Fruit fly (Drosophila melanogaster): ENCODE measurements around the gene CG9396.

Gene CG9396

dm6 chr3R:9605084-9605483 is 33.7 kb upstream of the CG9396 start (continued):
- TF ChIP-seq ken (GFP tag; IDR thresholded peaks at IDR 0.05): no peak
- no peak for TF ChIP-seq dati (GFP tag; IDR thresholded peaks at IDR 0.05)
- TF ChIP-seq CG15011 (GFP tag; optimal IDR thresholded peaks at IDR 0.05): no peak
- peak; percentile 54; the same call in 1 of the 3 replicates for TF ChIP-seq otp (GFP tag; IDR thresholded peaks at IDR 0.05)
- TF ChIP-seq lilli (GFP tag; optimal IDR thresholded peaks at IDR 0.05): peak; percentile 34
- peak; percentile 66 for TF ChIP-seq CG15696 (tag; optimal IDR thresholded peaks at IDR 0.05)
- TF ChIP-seq Hsf (GFP tag; optimal IDR thresholded peaks at IDR 0.05): peak; percentile 21
- TF ChIP-seq Blimp-1 (GFP tag; optimal IDR thresholded peaks at IDR 0.05): peak; percentile 67
- no peak for TF ChIP-seq Sry-δ (GFP tag; optimal IDR thresholded peaks at IDR 0.05)
- TF ChIP-seq CG8359 (GFP tag; optimal IDR thresholded peaks at IDR 0.05; ENCODE audit: borderline replicate concordance): peak; percentile 42
- TF ChIP-seq hbn (GFP tag; IDR thresholded peaks at IDR 0.05; ENCODE audit: partially characterized antibody): no peak
- peak; percentile 23 for TF ChIP-seq CG2678 (tag; optimal IDR thresholded peaks at IDR 0.05)
- peak; percentile 49 for TF ChIP-seq CG30431 (GFP tag; optimal IDR thresholded peaks at IDR 0.05)
- TF ChIP-seq pan (optimal IDR thresholded peaks at IDR 0.05): no peak
- TF ChIP-seq pan (GFP tag; optimal IDR thresholded peaks at IDR 0.05 in 1 of 2, IDR thresholded peaks at IDR 0.05 in 1 of 2): peak in 1 of 2 experiments; percentile 47
- peak; percentile 55; the same call in 1 of the 2 replicates for TF ChIP-seq CG6689 (GFP tag; IDR thresholded peaks at IDR 0.05)
- TF ChIP-seq jumu (GFP tag; optimal IDR thresholded peaks at IDR 0.05): peak; percentile 35
- peak; percentile 54 for TF ChIP-seq CG6254 (GFP tag; optimal IDR thresholded peaks at IDR 0.05)
- TF ChIP-seq lola (GFP tag; optimal IDR thresholded peaks at IDR 0.05): peak in 1 of 3 experiments; percentile 71
- no peak for TF ChIP-seq Trl (optimal IDR thresholded peaks at IDR 0.05)
- TF ChIP-seq Trl (GFP tag; optimal IDR thresholded peaks at IDR 0.05): peak; percentile 29
- peak; percentile 3 for TF ChIP-seq CG8290 (GFP tag; optimal IDR thresholded peaks at IDR 0.05)
- TF ChIP-seq CG8290 (tag; optimal IDR thresholded peaks at IDR 0.05): no peak
- TF ChIP-seq phol (tag; optimal IDR thresholded peaks at IDR 0.05): peak; percentile 62
- TF ChIP-seq CG8924 (tag; optimal IDR thresholded peaks at IDR 0.05): peak; percentile 40
- no peak for TF ChIP-seq rib (GFP tag; IDR thresholded peaks at IDR 0.05)
- peak; percentile 73 for TF ChIP-seq ara (GFP tag; IDR thresholded peaks at IDR 0.05)
- peak; percentile 8 for TF ChIP-seq CG13424 (tag; optimal IDR thresholded peaks at IDR 0.05)
- peak; percentile 54; the same call in 2 of the 3 replicates for TF ChIP-seq CG17361 (GFP tag; IDR thresholded peaks at IDR 0.05)
- peak in 1 of 2 experiments; percentile 41 for TF ChIP-seq eve (GFP tag; optimal IDR thresholded peaks at IDR 0.05)
- peak; percentile 63; the same call in 1 of the 2 replicates for TF ChIP-seq chm (GFP tag; IDR thresholded peaks at IDR 0.05)
- peak; percentile 41; the same call in 1 of the 2 replicates for TF ChIP-seq CG31441 (GFP tag; IDR thresholded peaks at IDR 0.05)
- 0 out of 3 replicates have a peak, but pooled peaks have one; percentile 36 for TF ChIP-seq H15 (GFP tag; IDR thresholded peaks at IDR 0.05)
- no peak for TF ChIP-seq C15 (GFP tag; IDR thresholded peaks at IDR 0.05)
- TF ChIP-seq Chrac-16 (GFP tag; optimal IDR thresholded peaks at IDR 0.05): peak; percentile 36
- peak; percentile 67 for TF ChIP-seq CG4424 (GFP tag; optimal IDR thresholded peaks at IDR 0.05)
- TF ChIP-seq CG14965 (GFP tag; optimal IDR thresholded peaks at IDR 0.05; ENCODE audit: borderline replicate concordance): no peak
- TF ChIP-seq CG8388 (GFP tag; optimal IDR thresholded peaks at IDR 0.05): peak; percentile 51
- TF ChIP-seq vvl (GFP tag; IDR thresholded peaks at IDR 0.05): peak; percentile 61; the same call in 1 of the 2 replicates
- peak; percentile 78 for TF ChIP-seq Xrp1 (GFP tag; IDR thresholded peaks at IDR 0.05)
- no peak for TF ChIP-seq prd (optimal IDR thresholded peaks at IDR 0.05)
- TF ChIP-seq prd (GFP tag; IDR thresholded peaks at IDR 0.05): peak; percentile 77
- no peak for TF ChIP-seq ttk (GFP tag; IDR thresholded peaks at IDR 0.05)
- no peak for TF ChIP-seq Dip2 (GFP tag; IDR thresholded peaks at IDR 0.05)
- no peak for TF ChIP-seq run (tag; optimal IDR thresholded peaks at IDR 0.05)
- TF ChIP-seq CG7786 (GFP tag; optimal IDR thresholded peaks at IDR 0.05): no peak
- peak; percentile 52 for TF ChIP-seq CG10267 (tag; optimal IDR thresholded peaks at IDR 0.05)
- TF ChIP-seq D19A (tag; optimal IDR thresholded peaks at IDR 0.05): peak; percentile 50
- TF ChIP-seq CG3995 (GFP tag; optimal IDR thresholded peaks at IDR 0.05): no peak
- peak; percentile 81 for TF ChIP-seq CG2712 (tag; optimal IDR thresholded peaks at IDR 0.05)
- TF ChIP-seq Ets65A (GFP tag): no peak
- TF ChIP-seq CG9876 (GFP tag; optimal IDR thresholded peaks at IDR 0.05): no peak
- peak; percentile 93 for TF ChIP-seq sens (GFP tag)

Data from whole organism, embryonic.